Worm (Caenorhabditis elegans) whole organism, mixed stage, embryonic: Measurements from ENCODE around the gene gst-17.
A peak's percentile ranks its signal among the peaks of the same experiment; 100 is the strongest.
"Not testable (repeated sequence)": the region's sequence is repeated elsewhere in the genome, so short reads cannot be mapped to it uniquely, and the experiment has no call there.

Source experiments
- M03D4.4 ChIP-seq: sonication (generic microtip); optimal IDR thresholded peaks from 2 replicates; lab custom pipeline; 2017; ENCODE audit warnings: mild to moderate bottlenecking, missing genetic modification characterization, missing compliant biosample characterization
- blmp-1 ChIP-seq: fragments of 150-350 bp; optimal IDR thresholded peaks from 2 replicates; lab custom pipeline; 2014; ENCODE audit warnings: missing biosample characterization, missing genetic modification characterization
- ceh-39 ChIP-seq: fragments of 150-350 bp; optimal IDR thresholded peaks from 2 replicates; lab custom pipeline; 2014; ENCODE audit warnings: missing biosample characterization, missing genetic modification characterization
- ceh-43 ChIP-seq: fragments of 200-800 bp; sonication (Bioruptor generic); optimal IDR thresholded peaks from 2 replicates; lab custom pipeline; 2018; ENCODE audit warnings: mild to moderate bottlenecking, missing genetic modification characterization, moderate library complexity, missing compliant biosample characterization
- ceh-83 ChIP-seq: fragments of 200-800 bp; sonication (Bioruptor generic); optimal IDR thresholded peaks from 2 replicates; lab custom pipeline; 2018; ENCODE audit warnings: mild to moderate bottlenecking, missing genetic modification characterization, missing compliant biosample characterization
- ces-1 ChIP-seq: fragments of 150-350 bp; optimal IDR thresholded peaks from 2 replicates; lab custom pipeline; 2014; ENCODE audit warnings: missing biosample characterization, missing genetic modification reagents, missing genetic modification characterization
- cnd-1 ChIP-seq: fragments of 200-800 bp; sonication (Bioruptor generic); optimal IDR thresholded peaks from 2 replicates; lab custom pipeline; 2018; ENCODE audit warnings: mild to moderate bottlenecking, missing genetic modification characterization, missing compliant biosample characterization
- drap-1 ChIP-seq: fragments of 200-800 bp; sonication (Bioruptor generic); optimal IDR thresholded peaks from 3 replicates; lab custom pipeline; 2018; ENCODE audit warnings: mild to moderate bottlenecking, missing genetic modification characterization, missing compliant biosample characterization
- elt-1 ChIP-seq: sonication (generic microtip); optimal IDR thresholded peaks from 2 replicates; lab custom pipeline; 2017; ENCODE audit warnings: missing genetic modification characterization, mild to moderate bottlenecking, missing compliant biosample characterization, antibody characterized with exemption, moderate library complexity, borderline replicate concordance; ENCODE audit not compliant: insufficient read depth
- elt-3 ChIP-seq: fragments of 150-350 bp; optimal IDR thresholded peaks from 2 replicates; lab custom pipeline; 2014; ENCODE audit warnings: missing biosample characterization, missing genetic modification characterization
- flh-1 ChIP-seq: fragments of 200-800 bp; sonication (Bioruptor generic); optimal IDR thresholded peaks from 2 replicates; lab custom pipeline; 2018; ENCODE audit warnings: mild to moderate bottlenecking, missing genetic modification characterization, moderate library complexity, missing compliant biosample characterization
- ham-2 ChIP-seq: fragments of 200-800 bp; sonication (Bioruptor generic); optimal IDR thresholded peaks from 2 replicates; lab custom pipeline; 2018; ENCODE audit warnings: mild to moderate bottlenecking, missing genetic modification characterization, missing compliant biosample characterization
- hlh-1 ChIP-seq: fragments of 150-350 bp; optimal IDR thresholded peaks from 2 replicates; lab custom pipeline; 2014; ENCODE audit warnings: missing biosample characterization, missing genetic modification reagents, missing genetic modification characterization
- lin-13 ChIP-seq: fragments of 150-350 bp; optimal IDR thresholded peaks from 2 replicates; lab custom pipeline; 2014; ENCODE audit warnings: missing biosample characterization, missing genetic modification characterization
- lin-32 ChIP-seq: fragments of 200-800 bp; sonication (Bioruptor generic); optimal IDR thresholded peaks from 2 replicates; lab custom pipeline; 2018; ENCODE audit warnings: mild to moderate bottlenecking, missing genetic modification characterization, missing compliant biosample characterization
- mab-5 ChIP-seq: fragments of 150-350 bp; optimal IDR thresholded peaks from 2 replicates; lab custom pipeline; 2014; ENCODE audit warnings: missing biosample characterization, missing genetic modification characterization
- mep-1 ChIP-seq: fragments of 150-350 bp; optimal IDR thresholded peaks from 2 replicates; lab custom pipeline; 2017; ENCODE audit warnings: missing biosample characterization, missing genetic modification reagents, missing genetic modification characterization, inconsistent platforms
- mls-2 ChIP-seq: sonication (generic microtip); optimal IDR thresholded peaks from 2 replicates; lab custom pipeline; 2016; ENCODE audit warnings: mild to moderate bottlenecking, missing genetic modification characterization, moderate library complexity, missing compliant biosample characterization
- nhr-12 ChIP-seq: fragments of 150-350 bp; optimal IDR thresholded peaks from 2 replicates; lab custom pipeline; 2014; ENCODE audit warnings: missing biosample characterization, missing genetic modification characterization
- nhr-237 ChIP-seq: fragments of 150-350 bp; optimal IDR thresholded peaks from 2 replicates; lab custom pipeline; 2014; ENCODE audit warnings: missing biosample characterization, missing genetic modification characterization
- nhr-28 ChIP-seq: fragments of 150-350 bp; optimal IDR thresholded peaks from 2 replicates; lab custom pipeline; 2014; ENCODE audit warnings: missing biosample characterization, missing genetic modification characterization
- nhr-76 ChIP-seq: sonication (generic microtip); optimal IDR thresholded peaks from 2 replicates; lab custom pipeline; 2017; ENCODE audit warnings: missing biosample characterization, missing genetic modification characterization
- pha-4 ChIP-seq: fragments of 150-350 bp; optimal IDR thresholded peaks from 2 replicates; lab custom pipeline; 2018; ENCODE audit warnings: missing biosample characterization, missing genetic modification reagents, missing genetic modification characterization
- snpc-4 ChIP-seq: fragments of 150-350 bp; optimal IDR thresholded peaks from 2 replicates; lab custom pipeline; 2014; ENCODE audit warnings: missing biosample characterization, missing genetic modification characterization
- sptf-1 ChIP-seq: sonication (generic microtip); optimal IDR thresholded peaks from 2 replicates; lab custom pipeline; 2017; ENCODE audit warnings: mild to moderate bottlenecking, missing genetic modification characterization, moderate library complexity, missing compliant biosample characterization
- tbx-8 ChIP-seq: fragments of 200-800 bp; sonication (Bioruptor generic); optimal IDR thresholded peaks from 2 replicates; lab custom pipeline; 2018; ENCODE audit warnings: mild to moderate bottlenecking, missing genetic modification characterization, moderate library complexity, missing compliant biosample characterization
- unc-39 ChIP-seq: fragments of 150-350 bp; optimal IDR thresholded peaks from 2 replicates; lab custom pipeline; 2014; ENCODE audit warnings: missing biosample characterization, missing genetic modification characterization
- unc-62 ChIP-seq: fragments of 150-350 bp; optimal IDR thresholded peaks from 2 replicates; lab custom pipeline; 2014; ENCODE audit warnings: missing biosample characterization, missing genetic modification reagents, missing genetic modification characterization
- zip-8 ChIP-seq: fragments of 150-350 bp; optimal IDR thresholded peaks from 2 replicates; lab custom pipeline; 2014; ENCODE audit warnings: missing biosample characterization, missing genetic modification characterization
- ztf-11 ChIP-seq: fragments of 150-350 bp; optimal IDR thresholded peaks from 2 replicates; lab custom pipeline; 2014; ENCODE audit warnings: missing biosample characterization, missing genetic modification characterization

The gst-17 gene

DNA sequence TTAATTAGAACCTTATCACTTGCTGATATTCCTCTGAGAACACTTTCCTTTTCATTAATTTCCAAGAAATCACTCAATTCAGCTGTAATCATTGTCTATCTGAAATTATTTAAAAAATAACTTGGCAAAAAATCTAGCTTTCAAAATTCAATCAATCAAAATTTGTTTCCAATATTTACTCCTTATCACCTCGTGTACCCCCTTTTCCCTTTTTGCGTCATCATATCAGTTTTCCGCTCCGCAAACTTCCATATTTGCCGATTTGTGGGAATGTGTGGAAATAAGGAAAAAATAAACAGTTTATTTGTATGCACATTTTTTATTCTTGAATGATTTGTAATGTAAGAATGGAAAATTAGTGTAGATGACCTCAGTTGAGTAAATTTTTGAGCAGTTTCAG is 31.4 kb upstream of the gst-17 start, which contains the start of gene C31C9.6:
C31C9.6 (minus strand) TSS at position 101 of the 400 bp plus-strand sequence.
- TF ChIP-seq mep-1, mab-5, nhr-12 (tag; lab: Kevin White, UChicago): not testable (repeated sequence)
- TF ChIP-seq, all 35 proteins: peak for 0; not testable (repeated sequence) for 35

ce11 chrII:13654723-13655122 is 24.1 kb upstream of the gst-17 start, which contains the start of gene C31C9.9:
C31C9.9 (plus strand) TSS chrII:13655023.
- not testable (repeated sequence) for TF ChIP-seq nhr-237 (tag; lab: Kevin White, UChicago); lin-32 (GFP tag; lab: Kevin White, UChicago); tbx-8 (GFP tag; lab: Kevin White, UChicago)

DNA sequence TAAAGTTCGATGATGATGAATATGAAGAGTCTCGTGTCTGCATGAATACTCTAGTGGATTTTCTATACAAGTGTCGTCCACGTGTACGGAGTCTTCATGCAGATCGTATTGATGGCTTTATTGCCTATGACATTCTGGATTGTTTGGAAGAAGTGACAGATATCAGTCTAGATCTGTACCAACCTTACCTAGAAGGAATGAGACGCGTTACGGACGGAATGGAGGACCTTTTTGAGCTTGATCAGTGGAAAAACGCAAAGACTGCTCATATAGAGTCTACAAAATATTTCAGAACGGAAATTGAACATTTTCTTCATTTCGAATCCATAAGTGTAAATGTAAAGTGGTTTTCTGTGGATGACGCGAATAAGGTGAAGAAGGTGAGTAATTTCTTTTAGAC is 17.6 kb upstream of the gst-17 start, which contains the start of gene fbxa-169:
fbxa-169 (plus strand) TSS at position 301 of the 400 bp plus-strand sequence.
- no peak for TF ChIP-seq lin-32 (GFP tag; lab: Kevin White, UChicago)
- no peak for TF ChIP-seq zip-8
- TF ChIP-seq ces-1 (GFP tag; lab: Kevin White, UChicago): no peak
- TF ChIP-seq nhr-12 (tag; lab: Kevin White, UChicago): no peak
- no peak for TF ChIP-seq blmp-1 (tag; lab: Kevin White, UChicago)
- no peak for TF ChIP-seq unc-39 (tag; lab: Kevin White, UChicago)
- TF ChIP-seq sptf-1 (tag; lab: Kevin White, UChicago): no peak
- no peak for TF ChIP-seq ztf-11
- no peak for TF ChIP-seq flh-1
- no peak for TF ChIP-seq ceh-39 (tag; lab: Kevin White, UChicago)
- no peak for TF ChIP-seq elt-3
- TF ChIP-seq mab-5 (tag; lab: Kevin White, UChicago): no peak
- no peak for TF ChIP-seq M03D4.4
- TF ChIP-seq nhr-76: no peak
- TF ChIP-seq ceh-43 (GFP tag; lab: Kevin White, UChicago): no peak
- no peak for TF ChIP-seq ham-2
- no peak for TF ChIP-seq nhr-28 (tag; lab: Kevin White, UChicago)

ce11 chrII:13641311-13641710 is 10.7 kb upstream of the gst-17 start, which contains the start of gene fbxa-167:
fbxa-167 (plus strand) TSS chrII:13641489.
- TF ChIP-seq mab-5 (tag; lab: Kevin White, UChicago) (no peak), ztf-11 (no peak), mep-1 (tag; lab: Kevin White, UChicago) (peak; percentile 21), nhr-28 (tag; lab: Kevin White, UChicago) (no peak)

DNA sequence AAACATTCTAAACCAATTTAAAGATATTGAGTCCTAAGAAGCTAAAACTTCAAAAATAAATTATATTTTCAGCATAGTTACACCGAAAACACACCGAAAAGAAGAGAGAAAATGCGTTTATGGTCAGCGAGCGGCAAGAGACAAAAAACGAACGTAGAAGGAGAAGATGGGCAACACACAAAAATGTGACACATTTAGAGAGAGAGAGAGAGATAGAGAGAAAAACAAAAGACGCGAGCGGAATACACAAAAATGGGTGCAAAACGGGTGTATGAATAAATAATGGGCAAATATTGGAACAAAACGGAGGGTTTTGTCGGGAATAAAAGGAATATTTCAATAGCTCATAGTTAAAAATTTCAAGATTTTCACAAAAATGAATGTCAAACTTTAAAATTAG is 9.6 kb upstream of the gst-17 start:
- TF ChIP-seq nhr-28 (tag; lab: Kevin White, UChicago) (no peak), mab-5 (tag; lab: Kevin White, UChicago) (no peak), nhr-237 (tag; lab: Kevin White, UChicago) (no peak), zip-8 (no peak), ceh-43 (GFP tag; lab: Kevin White, UChicago) (no peak), unc-62 (GFP tag; lab: Kevin White, UChicago) (peak; percentile 11), ces-1 (GFP tag; lab: Kevin White, UChicago) (peak; percentile 25), ztf-11 (no peak), hlh-1 (tag; lab: Kevin White, UChicago) (no peak), nhr-76 (no peak)

ce11 chrII:13638576-13638975 is 8.0 kb upstream of the gst-17 start:
- TF ChIP-seq ham-2 (no peak), elt-1 (tag; lab: Kevin White, UChicago) (peak; percentile 96), nhr-237 (tag; lab: Kevin White, UChicago) (no peak), ceh-39 (tag; lab: Kevin White, UChicago) (peak; percentile 45), lin-13 (no peak), blmp-1 (tag; lab: Kevin White, UChicago) (no peak), nhr-76 (no peak)
- TF ChIP-seq, all 35 proteins: peak for 2

DNA sequence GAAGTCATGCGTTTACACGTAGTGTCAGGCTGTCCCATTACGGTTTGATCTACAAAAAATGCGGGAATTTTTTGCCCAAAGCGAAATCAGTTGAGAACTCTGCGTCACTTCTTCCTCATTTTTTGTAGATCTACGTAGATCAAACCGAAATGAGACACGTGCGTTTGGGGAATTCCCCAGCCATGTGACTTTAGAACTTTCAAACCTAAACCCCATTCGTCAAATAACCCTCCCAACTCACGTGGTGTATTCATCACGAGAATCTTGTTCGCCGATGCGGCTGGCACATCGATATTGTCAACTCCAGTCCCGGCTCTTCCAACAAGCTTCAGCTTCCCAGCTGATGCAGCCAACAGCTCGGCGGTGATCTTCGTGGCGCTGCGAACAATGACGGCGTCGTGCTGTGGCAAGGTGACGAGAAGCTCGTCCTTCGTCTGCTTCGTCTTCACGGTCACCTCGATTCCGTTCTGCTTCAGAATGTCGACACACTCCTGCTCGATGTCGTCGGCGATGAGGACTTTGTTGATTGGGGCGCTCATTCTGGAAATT is 7.4 kb upstream of the gst-17 start, which contains the start of gene phdh-1:
phdh-1 (minus strand) TSS at position 540 of the 549 bp plus-strand sequence.
- TF ChIP-seq ztf-11 (no peak), drap-1 (GFP tag; lab: Kevin White, UChicago) (no peak), elt-1 (tag; lab: Kevin White, UChicago) (no peak), nhr-12 (tag; lab: Kevin White, UChicago) (no peak), elt-3 (no peak), cnd-1 (no peak), sptf-1 (tag; lab: Kevin White, UChicago) (no peak), nhr-237 (tag; lab: Kevin White, UChicago) (no peak), mls-2 (tag; lab: Kevin White, UChicago) (no peak), ceh-39 (tag; lab: Kevin White, UChicago) (no peak), snpc-4 (tag; lab: Kevin White, UChicago) (no peak), hlh-1 (tag; lab: Kevin White, UChicago) (no peak), ceh-83 (GFP tag; lab: Kevin White, UChicago) (no peak), ces-1 (GFP tag; lab: Kevin White, UChicago) (no peak), pha-4 (no peak), lin-13 (no peak), zip-8 (no peak), ham-2 (no peak), nhr-76 (no peak)
